Worm (Caenorhabditis elegans): ENCODE data around the gene Y22D7AL.9.

DNA sequence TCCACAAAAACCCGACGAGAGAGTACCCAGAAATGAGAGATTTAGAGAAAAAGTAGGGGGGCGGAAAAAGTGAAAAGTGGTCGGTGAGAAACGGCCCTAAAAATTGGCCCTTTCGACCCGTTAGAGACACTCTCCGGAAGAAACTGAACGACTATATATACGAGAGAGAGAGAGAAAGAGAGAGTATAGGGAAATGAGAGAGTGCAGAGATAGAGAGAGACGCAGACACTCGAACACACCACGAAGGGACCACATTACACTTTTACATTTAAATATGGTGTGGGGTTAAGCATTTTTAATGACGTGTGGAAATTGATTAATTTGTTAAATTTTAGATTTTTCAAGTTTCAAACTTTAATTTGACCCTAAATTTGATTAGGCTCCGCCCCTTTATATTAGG lies 22.2 kb downstream of the Y22D7AL.9 start:
- no peak for TF ChIP-seq B0310.2 (tag; optimal IDR thresholded peaks at IDR 0.05)
- TF ChIP-seq tbx-11 (GFP tag; IDR thresholded peaks at IDR 0.05), result no peak
- TF ChIP-seq ama-1 (optimal IDR thresholded peaks at IDR 0.05), result no peak
- no peak for TF ChIP-seq tra-4 (tag; optimal IDR thresholded peaks at IDR 0.05)
- no peak for TF ChIP-seq sea-1 (GFP tag; conservative IDR thresholded peaks at IDR 0.05)
- no peak for TF ChIP-seq ceh-36 (tag; optimal IDR thresholded peaks at IDR 0.05)
- no peak for TF ChIP-seq aly-1 (tag; optimal IDR thresholded peaks at IDR 0.05)
- no peak for TF ChIP-seq pes-1 (GFP tag; IDR thresholded peaks at IDR 0.05)
- TF ChIP-seq F13C5.2 (tag; optimal IDR thresholded peaks at IDR 0.05), result no peak

Data from whole organism, early embryonic.